Fruit fly (Drosophila melanogaster) whole organism, embryonic: ENCODE measurements around the gene Scamp.

Experiments used
- Ada2b ChIP-seq: fragments of 200-800 bp; sonication (Bioruptor generic); IDR thresholded peaks from 2 replicates; pipeline ENCODE4 v1.3.6; 2022; ENCODE audit warnings: missing biosample characterization, missing genetic modification characterization
- Adf1 ChIP-seq: fragments of 200-800 bp; sonication (Bioruptor generic); IDR thresholded peaks from 2 replicates; pipeline ENCODE4 v1.3.6; 2022; ENCODE audit warnings: missing biosample characterization, missing genetic modification characterization
- Atf-2 ChIP-seq: fragments of 200-800 bp; sonication (Bioruptor generic); optimal IDR thresholded peaks from 2 replicates; lab custom pipeline; 2016; ENCODE audit warnings: missing biosample characterization, missing genetic modification characterization
- Atf3 ChIP-seq: fragments of 200-800 bp; sonication (Bioruptor generic); optimal IDR thresholded peaks from 3 replicates; lab custom pipeline; 2016; ENCODE audit warnings: missing biosample characterization, missing genetic modification characterization
- Awh ChIP-seq: fragments of 200-800 bp; sonication (Bioruptor generic); IDR thresholded peaks from 2 replicates; pipeline ENCODE4, ENCODE4 v1.3.6; 2022; ENCODE audit warnings: missing biosample characterization, missing genetic modification characterization
- CG1024 ChIP-seq: fragments of 200-800 bp; sonication (Bioruptor generic); IDR thresholded peaks from 2 replicates; pipeline ENCODE4 v1.3.6; 2022; ENCODE audit warnings: missing biosample characterization, missing genetic modification characterization
- CG12071 ChIP-seq: fragments of 200-800 bp; sonication (Bioruptor generic); optimal IDR thresholded peaks from 3 replicates; lab custom pipeline; 2018; ENCODE audit warnings: missing biosample characterization, mild to moderate bottlenecking, missing genetic modification characterization
- CG12942 ChIP-seq: fragments of 200-800 bp; sonication (Bioruptor generic); optimal IDR thresholded peaks from 3 replicates; lab custom pipeline; 2016; ENCODE audit warnings: missing biosample characterization, missing genetic modification characterization
- CG13287 ChIP-seq: fragments of 200-800 bp; sonication (Bioruptor generic); IDR thresholded peaks from 2 replicates; pipeline ENCODE4 v1.3.6; 2022; ENCODE audit warnings: missing biosample characterization, missing genetic modification characterization; ENCODE audit not compliant: partially characterized antibody
- CG13624 ChIP-seq: fragments of 200-800 bp; sonication (Bioruptor generic); optimal IDR thresholded peaks from 2 replicates; lab custom pipeline; 2016; ENCODE audit warnings: missing biosample characterization, missing genetic modification characterization
- CG1529 ChIP-seq: fragments of 200-800 bp; sonication (Bioruptor generic); optimal IDR thresholded peaks from 3 replicates; lab custom pipeline; 2018; ENCODE audit warnings: missing biosample characterization, missing genetic modification characterization
- CG15479 ChIP-seq: fragments of 200-800 bp; sonication (Bioruptor generic); optimal IDR thresholded peaks from 3 replicates; lab custom pipeline; 2019; ENCODE audit warnings: missing biosample characterization, mild to moderate bottlenecking, missing genetic modification characterization, moderate library complexity
- CG1603 ChIP-seq: fragments of 200-800 bp; sonication (Bioruptor generic); optimal IDR thresholded peaks from 2 replicates; lab custom pipeline; 2019; ENCODE audit warnings: missing biosample characterization, mild to moderate bottlenecking, missing genetic modification characterization, moderate library complexity
- CG17359 ChIP-seq: fragments of 200-800 bp; sonication (Bioruptor generic); optimal IDR thresholded peaks from 3 replicates; lab custom pipeline; 2018; ENCODE audit warnings: missing biosample characterization, mild to moderate bottlenecking, missing genetic modification characterization, moderate library complexity
- CG17612 ChIP-seq: fragments of 200-800 bp; sonication (Bioruptor generic); IDR thresholded peaks from 2 replicates; pipeline ENCODE4 v1.3.6; 2022; ENCODE audit warnings: missing biosample characterization, missing genetic modification characterization
- CG18011 ChIP-seq: fragments of 200-800 bp; sonication (Bioruptor generic); optimal IDR thresholded peaks from 2 replicates; lab custom pipeline; 2017; ENCODE audit warnings: missing biosample characterization, missing genetic modification characterization, mild to moderate bottlenecking, moderate library complexity, missing genotype
- CG2678 ChIP-seq: fragments of 200-800 bp; sonication (Bioruptor generic); optimal IDR thresholded peaks from 3 replicates; lab custom pipeline; 2019; ENCODE audit warnings: missing biosample characterization, mild to moderate bottlenecking, missing genetic modification characterization, moderate library complexity
- CG3163 ChIP-seq: fragments of 200-800 bp; sonication (Bioruptor generic); optimal IDR thresholded peaks from 3 replicates; lab custom pipeline; 2016; ENCODE audit warnings: missing biosample characterization, missing genetic modification characterization
- CG33213 ChIP-seq: fragments of 200-800 bp; sonication (Bioruptor generic); optimal IDR thresholded peaks from 3 replicates; lab custom pipeline; 2016; ENCODE audit warnings: missing biosample characterization, missing genetic modification characterization
- CG34224 ChIP-seq: fragments of 200-800 bp; sonication (Bioruptor generic); IDR thresholded peaks from 3 replicates; pipeline ENCODE4 v1.3.6; 2022; ENCODE audit warnings: missing biosample characterization, missing genetic modification characterization; ENCODE audit not compliant: partially characterized antibody
- CG3838 ChIP-seq: fragments of 200-800 bp; sonication (Bioruptor generic); optimal IDR thresholded peaks from 3 replicates; lab custom pipeline; 2016; ENCODE audit warnings: missing biosample characterization, missing genetic modification characterization
- CG4424 ChIP-seq: fragments of 200-800 bp; sonication (Bioruptor generic); optimal IDR thresholded peaks from 3 replicates; lab custom pipeline; 2016; ENCODE audit warnings: missing biosample characterization, missing genetic modification characterization
- CG4617 ChIP-seq: fragments of 200-800 bp; sonication (Bioruptor generic); optimal IDR thresholded peaks from 3 replicates; lab custom pipeline; 2016; ENCODE audit warnings: missing biosample characterization, missing genetic modification characterization, borderline replicate concordance
- CG8290 ChIP-seq, 3 experiments: fragments of 200-800 bp; sonication (Bioruptor generic); optimal IDR thresholded peaks; 2 replicates each; lab custom pipeline; 2016 to 2019; ENCODE audit warnings: missing biosample characterization in 3 of 3, missing genetic modification characterization in 3 of 3, mild to moderate bottlenecking in 2 of 3, moderate library complexity in 1 of 3
- CG8478 ChIP-seq: fragments of >200 bp; optimal IDR thresholded peaks from 2 replicates; lab custom pipeline; 2018
- CG8765 ChIP-seq: fragments of 200-800 bp; sonication (Bioruptor generic); IDR thresholded peaks from 2 replicates; pipeline ENCODE4 v1.3.6; 2022; ENCODE audit warnings: missing biosample characterization, missing genetic modification characterization
- CHES-1-like ChIP-seq: fragments of 200-800 bp; sonication (Bioruptor generic); optimal IDR thresholded peaks from 2 replicates; lab custom pipeline; 2016; ENCODE audit warnings: missing biosample characterization, missing genetic modification characterization
- CkIIα-i1 ChIP-seq: fragments of 200-800 bp; sonication (Bioruptor generic); IDR thresholded peaks from 2 replicates; pipeline ENCODE4 v1.3.6; 2022; ENCODE audit warnings: missing biosample characterization, missing genetic modification characterization
- Dll ChIP-seq: fragments of 200-800 bp; sonication (Bioruptor generic); IDR thresholded peaks from 4 replicates; pipeline ENCODE4 v1.3.6; 2022; ENCODE audit warnings: missing biosample characterization, missing genetic modification characterization; ENCODE audit not compliant: partially characterized antibody
- Eip74EF ChIP-seq, 2 experiments: fragments of 200-800 bp in 1 of 2; fragments of >200 bp in 1 of 2; sonication (Bioruptor generic) in 1 of 2; optimal IDR thresholded peaks; 2 replicates each; lab custom pipeline; 2017 to 2019; ENCODE audit warnings: missing biosample characterization in 2 of 2, missing genetic modification characterization in 2 of 2, mild to moderate bottlenecking in 1 of 2, moderate library complexity in 1 of 2
- Max ChIP-seq: fragments of 200-800 bp; sonication (Bioruptor generic); optimal IDR thresholded peaks from 2 replicates; lab custom pipeline; 2016; ENCODE audit warnings: missing biosample characterization, mild to moderate bottlenecking, missing genetic modification characterization
- NFAT ChIP-seq: fragments of 200-800 bp; sonication (Bioruptor generic); IDR thresholded peaks from 2 replicates; pipeline ENCODE4 v1.3.6; 2022; ENCODE audit warnings: missing biosample characterization, missing genetic modification characterization
- Nf-YB ChIP-seq: fragments of 200-800 bp; sonication (Bioruptor generic); optimal IDR thresholded peaks from 3 replicates; lab custom pipeline; 2019; ENCODE audit warnings: missing biosample characterization, mild to moderate bottlenecking, missing genetic modification characterization, moderate library complexity
- Six4 ChIP-seq: fragments of 200-800 bp; sonication (Bioruptor generic); optimal IDR thresholded peaks from 2 replicates; lab custom pipeline; 2016; ENCODE audit warnings: missing biosample characterization, missing genetic modification characterization
- YL-1 ChIP-seq: fragments of 200-800 bp; sonication (Bioruptor generic); optimal IDR thresholded peaks from 3 replicates; lab custom pipeline; 2017; ENCODE audit warnings: missing biosample characterization, mild to moderate bottlenecking, missing genetic modification characterization
- amos ChIP-seq: fragments of 200-800 bp; sonication (Bioruptor generic); IDR thresholded peaks from 2 replicates; pipeline ENCODE4 v1.3.6; 2022; ENCODE audit warnings: missing biosample characterization, missing genetic modification characterization; ENCODE audit not compliant: partially characterized antibody
- ato ChIP-seq: fragments of 200-800 bp; sonication (Bioruptor generic); IDR thresholded peaks from 2 replicates; pipeline ENCODE4 v1.3.6; 2022; ENCODE audit warnings: missing biosample characterization, missing genetic modification characterization; ENCODE audit not compliant: partially characterized antibody
- bcd ChIP-seq: fragments of 200-800 bp; sonication (Bioruptor generic); optimal IDR thresholded peaks from 2 replicates; lab custom pipeline; 2017; ENCODE audit warnings: missing biosample characterization, mild to moderate bottlenecking, missing genetic modification characterization
- chinmo ChIP-seq: fragments of 200-800 bp; sonication (Bioruptor generic); IDR thresholded peaks from 4 replicates; pipeline ENCODE4 v1.3.6; 2022; ENCODE audit warnings: missing biosample characterization, missing genetic modification characterization; ENCODE audit not compliant: partially characterized antibody
- dati ChIP-seq: fragments of 200-800 bp; sonication (Bioruptor generic); IDR thresholded peaks from 2 replicates; pipeline ENCODE4 v1.3.6; 2022; ENCODE audit warnings: missing biosample characterization, missing genetic modification characterization
- ftz-f1 ChIP-seq: fragments of 200-800 bp; sonication (Bioruptor generic); optimal IDR thresholded peaks from 2 replicates; lab custom pipeline; 2016; ENCODE audit warnings: missing biosample characterization, missing genetic modification characterization
- gro ChIP-seq: fragments of 200-800 bp; sonication (Bioruptor generic); optimal IDR thresholded peaks from 2 replicates; lab custom pipeline; 2016; ENCODE audit warnings: missing biosample characterization, missing genetic modification characterization
- kay ChIP-seq: fragments of 200-800 bp; sonication (Bioruptor generic); optimal IDR thresholded peaks from 2 replicates; lab custom pipeline; 2016; ENCODE audit warnings: missing biosample characterization, missing genetic modification characterization
- klu ChIP-seq: fragments of 200-800 bp; sonication (Bioruptor generic); IDR thresholded peaks from 2 replicates; pipeline ENCODE4 v1.3.6; 2022; ENCODE audit warnings: missing biosample characterization, missing genetic modification characterization
- lbe ChIP-seq: fragments of 200-800 bp; sonication (Bioruptor generic); optimal IDR thresholded peaks from 2 replicates; lab custom pipeline; 2016; ENCODE audit warnings: missing biosample characterization, mild to moderate bottlenecking, missing genetic modification characterization
- mam ChIP-seq: fragments of 200-800 bp; sonication (Bioruptor generic); optimal IDR thresholded peaks from 3 replicates; lab custom pipeline; 2016; ENCODE audit warnings: missing biosample characterization, missing genetic modification characterization
- sqz ChIP-seq: fragments of 200-800 bp; sonication (Bioruptor generic); optimal IDR thresholded peaks from 3 replicates; lab custom pipeline; 2018; ENCODE audit warnings: missing biosample characterization, mild to moderate bottlenecking, missing genetic modification characterization
- sug ChIP-seq: fragments of 200-800 bp; optimal IDR thresholded peaks from 2 replicates; lab custom pipeline; 2019; ENCODE audit warnings: missing biosample characterization, mild to moderate bottlenecking, missing genetic modification characterization, moderate library complexity
- tna ChIP-seq: fragments of 200-800 bp; sonication (Bioruptor generic); IDR thresholded peaks from 2 replicates; pipeline ENCODE4 v1.3.6; 2022; ENCODE audit warnings: missing biosample characterization, missing genetic modification characterization; ENCODE audit not compliant: partially characterized antibody
- twi ChIP-seq: fragments of 200-800 bp; optimal IDR thresholded peaks from 2 replicates; lab custom pipeline; 2019; ENCODE audit warnings: missing biosample characterization, mild to moderate bottlenecking, missing genetic modification characterization, moderate library complexity
- vvl ChIP-seq: fragments of 200-800 bp; sonication (Bioruptor generic); IDR thresholded peaks from 2 replicates; pipeline ENCODE4 v1.3.6; 2022; ENCODE audit warnings: missing biosample characterization, missing genetic modification characterization

Gene Scamp

dm6 chrX:15482236-15482660 is 32.6 kb upstream of the Scamp start, which contains the start of gene CG6340 (continued):
- TF ChIP-seq CkIIα-i1, result no peak
- peak; percentile 77 for TF ChIP-seq CG13287 (GFP tag; lab: Robert Waterston, UW)
- no peak for TF ChIP-seq Nf-YB (GFP tag; lab: Kevin White, UChicago)
- TF ChIP-seq Atf3, result no peak
- TF ChIP-seq CG12942 (GFP tag; lab: Kevin White, UChicago), result no peak
- peak; percentile 21 for TF ChIP-seq CG4617 (GFP tag; lab: Kevin White, UChicago)
- TF ChIP-seq CG1603 (tag; lab: Kevin White, UChicago), result peak; percentile 40
- TF ChIP-seq CG8478 (lab: Kevin White, UChicago), result no peak
- no peak for TF ChIP-seq vvl (GFP tag; lab: Robert Waterston, UW)
- no peak for TF ChIP-seq CG18011 (GFP tag; lab: Kevin White, UChicago)
- TF ChIP-seq gro (GFP tag; lab: Kevin White, UChicago), result peak; percentile 8
- TF ChIP-seq CG1024 (GFP tag; lab: Robert Waterston, UW), result no peak
- TF ChIP-seq sug (tag; lab: Kevin White, UChicago), result no peak
- TF ChIP-seq CG3163 (GFP tag; lab: Kevin White, UChicago), result no peak
- TF ChIP-seq CG17612 (GFP tag; lab: Robert Waterston, UW), result no peak
- TF ChIP-seq CG17359 (tag; lab: Kevin White, UChicago), result no peak
- peak; percentile 73; the same call in 3 of the 4 replicates for TF ChIP-seq Dll (GFP tag; lab: Robert Waterston, UW)
- no peak for TF ChIP-seq CG1529 (GFP tag; lab: Kevin White, UChicago)
- TF ChIP-seq Adf1 (GFP tag; lab: Robert Waterston, UW), result no peak
- no peak for TF ChIP-seq ftz-f1 (GFP tag; lab: Kevin White, UChicago)
- no peak for TF ChIP-seq CG4424 (GFP tag; lab: Kevin White, UChicago)
- TF ChIP-seq NFAT (GFP tag; lab: Robert Waterston, UW), result no peak
- no peak for TF ChIP-seq CG8765 (GFP tag; lab: Robert Waterston, UW)
- no peak for TF ChIP-seq Awh (GFP tag; lab: Robert Waterston, UW)
- TF ChIP-seq mam (GFP tag; lab: Kevin White, UChicago), result no peak
- peak; percentile 11 for TF ChIP-seq Max (GFP tag; lab: Kevin White, UChicago)
- no peak for TF ChIP-seq Atf-2
- no peak for TF ChIP-seq kay
- TF ChIP-seq CHES-1-like (GFP tag; lab: Kevin White, UChicago), result no peak
- peak; percentile 17 for TF ChIP-seq CG33213 (GFP tag; lab: Kevin White, UChicago)
- TF ChIP-seq sqz, result peak; percentile 82
- TF ChIP-seq tna (GFP tag; lab: Robert Waterston, UW), result peak; percentile 46; the same call in 1 of the 2 replicates
- TF ChIP-seq dati, result no peak
- no peak for TF ChIP-seq CG2678 (tag; lab: Kevin White, UChicago)
- TF ChIP-seq chinmo (GFP tag; lab: Robert Waterston, UW), result peak; percentile 75; the same call in 1 of the 4 replicates
- no peak for TF ChIP-seq CG12071 (GFP tag; lab: Kevin White, UChicago)
- TF ChIP-seq CG8290 (GFP tag; optimal IDR thresholded peaks at IDR 0.05; lab: Kevin White, UChicago), result no peak
- TF ChIP-seq CG8290 (tag; optimal IDR thresholded peaks at IDR 0.05; lab: Kevin White, UChicago), result no peak
- no peak for TF ChIP-seq klu (GFP tag; lab: Robert Waterston, UW)
- peak; percentile 70 for TF ChIP-seq CG34224
- peak; percentile 56 for TF ChIP-seq YL-1
- no peak for TF ChIP-seq Ada2b (GFP tag; lab: Robert Waterston, UW)
- TF ChIP-seq ato (GFP tag; lab: Robert Waterston, UW), result 0 out of 2 replicates have a peak, but pooled peaks have one; percentile 10
- TF ChIP-seq bcd (GFP tag; lab: Kevin White, UChicago), result no peak
- peak; percentile 19 for TF ChIP-seq CG13624 (GFP tag; lab: Kevin White, UChicago)
- TF ChIP-seq Eip74EF (GFP tag; optimal IDR thresholded peaks at IDR 0.05; lab: Kevin White, UChicago), result no peak
- no peak for TF ChIP-seq lbe (GFP tag; lab: Kevin White, UChicago)
- TF ChIP-seq CG3838 (GFP tag; lab: Kevin White, UChicago), result no peak
- TF ChIP-seq twi, result no peak
- no peak for TF ChIP-seq Six4 (GFP tag; lab: Kevin White, UChicago)
- TF ChIP-seq CG15479 (GFP tag; lab: Kevin White, UChicago), result no peak
- peak; percentile 85 for TF ChIP-seq amos
